Worm (Caenorhabditis elegans) whole organism, midembryonic: ENCODE results near the gene scl-8.

Source experiments
- T22C8.4 ChIP-seq: fragments of 200-800 bp; sonication (Bioruptor generic); IDR thresholded peaks from 2 replicates; pipeline ENCODE4 v1.3.6; 2022; ENCODE audit warnings: missing genetic modification characterization, missing compliant biosample characterization
- cog-1 ChIP-seq: sonication (generic microtip); optimal IDR thresholded peaks from 2 replicates; lab custom pipeline; 2016; ENCODE audit warnings: missing genetic modification characterization, missing compliant biosample characterization
- klf-2 ChIP-seq: fragments of 200-800 bp; sonication (Bioruptor generic); conservative IDR thresholded peaks from 2 replicates; pipeline ENCODE4 v1.3.6; 2022; ENCODE audit warnings: missing genetic modification reagents, missing genetic modification characterization, missing compliant biosample characterization
- med-1 ChIP-seq: sonication (generic microtip); optimal IDR thresholded peaks from 2 replicates; lab custom pipeline; 2017; ENCODE audit warnings: missing genetic modification characterization, mild to moderate bottlenecking, missing compliant biosample characterization, antibody characterized with exemption, missing genetic modification reagents; ENCODE audit not compliant: insufficient read depth
- ref-1 ChIP-seq: fragments of 200-800 bp; sonication (Bioruptor generic); conservative IDR thresholded peaks from 2 replicates; pipeline ENCODE4 v1.3.6; 2022; ENCODE audit warnings: missing genetic modification reagents, missing genetic modification characterization, missing compliant biosample characterization
- ztf-23 ChIP-seq: fragments of 200-800 bp; sonication (Bioruptor generic); IDR thresholded peaks from 2 replicates; pipeline ENCODE4 v1.3.6; 2022; ENCODE audit warnings: missing genetic modification reagents, missing genetic modification characterization, missing compliant biosample characterization

ce11 chrIV:13116679-13117078 is 45.1 kb downstream of the scl-8 start:
- TF ChIP-seq klf-2 (GFP tag; lab: Robert Waterston, UW) (no peak), cog-1 (tag; lab: Kevin White, UChicago) (no peak), ref-1 (GFP tag; lab: Robert Waterston, UW) (no peak), med-1 (GFP tag; lab: Kevin White, UChicago) (no peak), T22C8.4 (GFP tag; lab: Robert Waterston, UW) (no peak), ztf-23 (GFP tag; lab: Robert Waterston, UW) (no peak)
